Worm (Caenorhabditis elegans) whole organism, early embryonic: ENCODE measurements around the gene taf-7.2.

Source experiments
- flt-1 ChIP-seq: fragments of 200-800 bp; sonication (Bioruptor generic); IDR thresholded peaks from 2 replicates; pipeline ENCODE4 v1.3.6; 2022; ENCODE audit warnings: missing genetic modification characterization, missing compliant biosample characterization
- sea-1 ChIP-seq: fragments of 200-800 bp; sonication (Bioruptor generic); conservative IDR thresholded peaks from 2 replicates; pipeline ENCODE4 v1.3.6; 2022; ENCODE audit warnings: missing genetic modification characterization, missing compliant biosample characterization
- tra-4 ChIP-seq: sonication (generic microtip); optimal IDR thresholded peaks from 2 replicates; lab custom pipeline; 2017; ENCODE audit warnings: missing genetic modification characterization, missing compliant biosample characterization

DNA sequence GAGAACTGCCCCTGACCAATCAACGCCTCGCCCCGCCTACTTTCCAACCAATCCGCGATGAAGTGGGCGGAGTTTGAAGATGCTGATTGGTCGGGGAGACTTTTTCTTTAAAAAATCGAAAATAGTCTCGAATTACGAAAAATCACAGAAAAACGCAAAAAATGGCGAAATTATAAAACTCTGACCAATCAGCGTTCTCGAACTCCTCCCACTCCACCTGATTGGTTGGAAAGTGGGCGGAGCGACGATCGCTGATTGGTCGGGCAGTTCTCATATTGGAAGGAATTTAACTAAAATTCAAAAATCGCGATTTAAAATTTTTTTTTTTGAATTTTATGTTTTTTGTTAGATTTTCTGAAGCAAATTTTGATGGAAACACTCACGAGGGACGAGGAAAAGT lies 30.0 kb upstream of the taf-7.2 start:
- no peak for TF ChIP-seq sea-1 (GFP tag; lab: Robert Waterston, UW)
- TF ChIP-seq tra-4 (tag; lab: Kevin White, UChicago): no peak
- no peak for TF ChIP-seq flt-1
